Worm (Caenorhabditis elegans): ENCODE measurements around the gene ZC116.1.

DNA sequence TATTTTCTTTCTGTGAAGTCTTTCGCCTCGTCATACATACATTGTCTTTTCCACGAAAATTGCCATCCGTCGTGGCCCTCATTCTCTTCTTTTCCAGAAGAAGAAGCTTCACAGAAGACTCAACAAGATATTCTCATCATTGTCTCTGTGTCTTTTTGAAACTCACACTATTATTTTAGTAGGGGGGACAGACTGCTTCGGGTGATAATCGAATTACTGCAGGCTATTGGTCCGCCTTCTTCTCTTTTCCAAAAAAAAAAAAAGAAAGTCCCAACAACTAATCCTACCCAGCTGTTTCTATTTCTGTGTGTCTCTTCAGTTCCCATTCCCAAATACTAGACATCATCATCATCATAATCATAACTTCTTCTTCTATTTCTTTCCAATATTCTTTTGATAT is 26.2 kb upstream of the ZC116.1 start:
- TF ChIP-seq him-1 (tag; optimal IDR thresholded peaks at IDR 0.05): no peak
- TF ChIP-seq dao-5 (tag; optimal IDR thresholded peaks at IDR 0.05): no peak
- no peak for TF ChIP-seq W03F9.2 (tag; optimal IDR thresholded peaks at IDR 0.05)

Measured in whole organism, L4/young adult.